Worm (Caenorhabditis elegans) whole organism, late embryonic: ENCODE measurements around the gene C28H8.2.

ENCODE experiments used
- F13H6.1 ChIP-seq: sonication (generic microtip); optimal IDR thresholded peaks from 2 replicates; lab custom pipeline; 2016; ENCODE audit warnings: missing genetic modification characterization, missing compliant biosample characterization
- ceh-34 ChIP-seq: sonication (generic microtip); optimal IDR thresholded peaks from 2 replicates; lab custom pipeline; 2016; ENCODE audit warnings: mild to moderate bottlenecking, missing genetic modification characterization, missing compliant biosample characterization
- dve-1 ChIP-seq: sonication (generic microtip); optimal IDR thresholded peaks from 2 replicates; lab custom pipeline; 2017; ENCODE audit warnings: antibody characterized with exemption, mild to moderate bottlenecking, missing genetic modification characterization, missing compliant biosample characterization
- fkh-10 ChIP-seq: fragments of 150-350 bp; optimal IDR thresholded peaks from 2 replicates; lab custom pipeline; 2014; ENCODE audit warnings: missing biosample characterization, missing genetic modification reagents, missing genetic modification characterization
- hlh-8 ChIP-seq: sonication (generic microtip); optimal IDR thresholded peaks from 2 replicates; lab custom pipeline; 2016; ENCODE audit warnings: missing genotype, missing genetic modification characterization, missing compliant biosample characterization
- nhr-11 ChIP-seq: fragments of 150-350 bp; optimal IDR thresholded peaks from 2 replicates; lab custom pipeline; 2014; ENCODE audit warnings: missing biosample characterization, missing genetic modification characterization
- pag-3 ChIP-seq: sonication (generic microtip); optimal IDR thresholded peaks from 2 replicates; lab custom pipeline; 2016; ENCODE audit warnings: missing compliant biosample characterization, missing genetic modification characterization, borderline replicate concordance
- pha-2 ChIP-seq: sonication (generic microtip); optimal IDR thresholded peaks from 2 replicates; lab custom pipeline; 2017; ENCODE audit warnings: mild to moderate bottlenecking, missing genetic modification characterization, missing compliant biosample characterization
- pqm-1 ChIP-seq: sonication (generic microtip); optimal IDR thresholded peaks from 2 replicates; lab custom pipeline; 2016; ENCODE audit warnings: missing genetic modification characterization, missing compliant biosample characterization
- syd-9 ChIP-seq: sonication (generic microtip); optimal IDR thresholded peaks from 2 replicates; lab custom pipeline; 2016; ENCODE audit warnings: mild to moderate bottlenecking, missing genetic modification characterization, moderate library complexity, missing compliant biosample characterization
- unc-55 ChIP-seq: sonication (generic microtip); optimal IDR thresholded peaks from 2 replicates; lab custom pipeline; 2017; ENCODE audit warnings: missing biosample characterization, missing genetic modification reagents, missing genetic modification characterization
- unc-86 ChIP-seq: sonication (generic microtip); optimal IDR thresholded peaks from 2 replicates; lab custom pipeline; 2016; ENCODE audit warnings: missing genetic modification characterization, missing compliant biosample characterization
- ztf-16 ChIP-seq: sonication (generic microtip); optimal IDR thresholded peaks from 2 replicates; lab custom pipeline; 2017; ENCODE audit warnings: missing genetic modification characterization, missing compliant biosample characterization

ce11 chrIII:5939453-5940296 is 19.6 kb downstream of the C28H8.2 start, which contains the start of gene ubq-1:
- no peak for TF ChIP-seq ceh-34 (tag; lab: Kevin White, UChicago)
- TF ChIP-seq nhr-11 (tag; lab: Kevin White, UChicago): no peak
- TF ChIP-seq fkh-10 (GFP tag; lab: Kevin White, UChicago): no peak
- TF ChIP-seq pag-3 (tag; lab: Kevin White, UChicago): no peak
- TF ChIP-seq pha-2 (tag; lab: Kevin White, UChicago): no peak
- TF ChIP-seq F13H6.1 (tag; lab: Kevin White, UChicago): no peak
- no peak for TF ChIP-seq pqm-1 (tag; lab: Kevin White, UChicago)
- no peak for TF ChIP-seq unc-86
- no peak for TF ChIP-seq hlh-8 (tag; lab: Kevin White, UChicago)
- TF ChIP-seq dve-1 (tag; lab: Kevin White, UChicago): no peak
- no peak for TF ChIP-seq ztf-16
- no peak for TF ChIP-seq syd-9 (tag; lab: Kevin White, UChicago)
- no peak for TF ChIP-seq unc-55 (GFP tag; lab: Kevin White, UChicago)
